Worm (Caenorhabditis elegans) whole organism, L3 larva: ENCODE results near the gene raga-1.

Experiments used
- R02D3.7 ChIP-seq: fragments of 150-350 bp; optimal IDR thresholded peaks from 2 replicates; lab custom pipeline; 2014; ENCODE audit warnings: missing biosample characterization, missing genetic modification characterization
- ZK546.5 ChIP-seq: sonication (generic microtip); optimal IDR thresholded peaks from 2 replicates; lab custom pipeline; 2017; ENCODE audit warnings: missing biosample characterization, missing genetic modification characterization
- aly-2 ChIP-seq: fragments of 150-350 bp; optimal IDR thresholded peaks from 2 replicates; lab custom pipeline; 2014; ENCODE audit warnings: missing biosample characterization, missing genetic modification characterization
- ama-1 ChIP-seq: fragments of 150-350 bp; optimal IDR thresholded peaks from 2 replicates; lab custom pipeline; 2018
- ceh-16 ChIP-seq: sonication (generic microtip); optimal IDR thresholded peaks from 2 replicates; lab custom pipeline; 2017; ENCODE audit warnings: missing biosample characterization, missing genetic modification characterization
- ceh-28 ChIP-seq: fragments of 150-350 bp; optimal IDR thresholded peaks from 2 replicates; lab custom pipeline; 2014; ENCODE audit warnings: missing biosample characterization, missing genetic modification reagents, missing genetic modification characterization
- ceh-82 ChIP-seq: fragments of 150-350 bp; optimal IDR thresholded peaks from 2 replicates; lab custom pipeline; 2014; ENCODE audit warnings: missing biosample characterization, missing genetic modification characterization
- ceh-9 ChIP-seq: sonication (generic microtip); optimal IDR thresholded peaks from 2 replicates; lab custom pipeline; 2018; ENCODE audit warnings: missing biosample characterization, missing genetic modification characterization
- daf-12 ChIP-seq: fragments of 150-350 bp; optimal IDR thresholded peaks from 2 replicates; lab custom pipeline; 2014; ENCODE audit warnings: missing biosample characterization, missing genetic modification reagents, missing genetic modification characterization
- egl-5 ChIP-seq: fragments of 150-350 bp; optimal IDR thresholded peaks from 2 replicates; lab custom pipeline; 2017; ENCODE audit warnings: missing biosample characterization, missing genetic modification reagents, missing genetic modification characterization, inconsistent platforms
- elt-1 ChIP-seq: fragments of 150-350 bp; optimal IDR thresholded peaks from 2 replicates; lab custom pipeline; 2014; ENCODE audit warnings: missing biosample characterization, missing genetic modification characterization
- elt-2 ChIP-seq: sonication (generic microtip); optimal IDR thresholded peaks from 2 replicates; lab custom pipeline; 2016; ENCODE audit warnings: missing genetic modification reagents, mild to moderate bottlenecking, missing genetic modification characterization, missing compliant biosample characterization
- elt-3 ChIP-seq, 3 experiments: fragments of 150-350 bp in 1 of 3; sonication (generic microtip) in 2 of 3; optimal IDR thresholded peaks; 2 replicates in 2 of 3; 4 replicates in 1 of 3; lab custom pipeline; 2014 to 2017; ENCODE audit warnings: missing biosample characterization in 3 of 3, missing genetic modification characterization in 3 of 3
- eor-1 ChIP-seq, 2 experiments: fragments of 150-350 bp; optimal IDR thresholded peaks; 2 replicates each; lab custom pipeline; 2014 to 2018; ENCODE audit warnings: missing biosample characterization in 2 of 2, missing genetic modification characterization in 2 of 2
- fkh-10 ChIP-seq: sonication (generic microtip); optimal IDR thresholded peaks from 2 replicates; lab custom pipeline; 2017; ENCODE audit warnings: missing biosample characterization, missing genetic modification reagents, missing genetic modification characterization
- fkh-2 ChIP-seq: fragments of 150-350 bp; optimal IDR thresholded peaks from 2 replicates; lab custom pipeline; 2014; ENCODE audit warnings: missing biosample characterization, missing genetic modification reagents, missing genetic modification characterization
- hmg-11 ChIP-seq: sonication (generic microtip); optimal IDR thresholded peaks from 2 replicates; lab custom pipeline; 2016; ENCODE audit warnings: missing genetic modification characterization, missing compliant biosample characterization
- jun-1 ChIP-seq: fragments of 150-350 bp; optimal IDR thresholded peaks from 2 replicates; lab custom pipeline; 2014; ENCODE audit warnings: missing biosample characterization, missing genetic modification reagents, missing genetic modification characterization
- lin-15B ChIP-seq: fragments of 150-350 bp; optimal IDR thresholded peaks from 2 replicates; lab custom pipeline; 2014; ENCODE audit warnings: missing biosample characterization, missing genetic modification characterization
- lin-39 ChIP-seq: fragments of 150-350 bp; optimal IDR thresholded peaks from 2 replicates; lab custom pipeline; 2018; ENCODE audit warnings: missing biosample characterization, missing genetic modification reagents, missing genetic modification characterization
- lsy-12 ChIP-seq: sonication (generic microtip); optimal IDR thresholded peaks from 2 replicates; lab custom pipeline; 2016; ENCODE audit warnings: mild to moderate bottlenecking, missing genetic modification characterization, missing compliant biosample characterization
- mdl-1 ChIP-seq: fragments of 150-350 bp; optimal IDR thresholded peaks from 2 replicates; lab custom pipeline; 2014; ENCODE audit warnings: missing biosample characterization, missing genetic modification characterization
- nfya-1 ChIP-seq: sonication (generic microtip); optimal IDR thresholded peaks from 2 replicates; lab custom pipeline; 2017; ENCODE audit warnings: missing genetic modification characterization, mild to moderate bottlenecking, missing compliant biosample characterization, antibody characterized with exemption, moderate library complexity; ENCODE audit not compliant: insufficient read depth
- nhr-11 ChIP-seq: fragments of 150-350 bp; optimal IDR thresholded peaks from 2 replicates; lab custom pipeline; 2014; ENCODE audit warnings: missing biosample characterization, missing genetic modification characterization
- nhr-12 ChIP-seq: fragments of 150-350 bp; optimal IDR thresholded peaks from 2 replicates; lab custom pipeline; 2014; ENCODE audit warnings: missing biosample characterization, missing genetic modification characterization
- nhr-23 ChIP-seq: fragments of 150-350 bp; optimal IDR thresholded peaks from 2 replicates; lab custom pipeline; 2014; ENCODE audit warnings: missing biosample characterization, missing genetic modification reagents, missing genetic modification characterization
- nhr-25 ChIP-seq: sonication (generic microtip); optimal IDR thresholded peaks from 2 replicates; lab custom pipeline; 2017; ENCODE audit warnings: missing biosample characterization, missing genetic modification characterization
- nhr-43 ChIP-seq: sonication (generic microtip); optimal IDR thresholded peaks from 2 replicates; lab custom pipeline; 2016; ENCODE audit warnings: mild to moderate bottlenecking, missing genetic modification characterization, missing compliant biosample characterization; ENCODE audit not compliant: poor library complexity, severe bottlenecking
- nhr-76 ChIP-seq: fragments of 150-350 bp; sonication (generic microtip); optimal IDR thresholded peaks from 5 replicates; lab custom pipeline; 2014; ENCODE audit warnings: missing biosample characterization, missing genetic modification characterization
- nhr-77 ChIP-seq: fragments of 150-350 bp; optimal IDR thresholded peaks from 2 replicates; lab custom pipeline; 2014; ENCODE audit warnings: missing biosample characterization, missing genetic modification characterization
- pha-4 ChIP-seq: fragments of 150-350 bp; optimal IDR thresholded peaks from 2 replicates; lab custom pipeline; 2014; ENCODE audit warnings: missing biosample characterization, missing genetic modification reagents, missing genetic modification characterization
- pqm-1 ChIP-seq: fragments of 150-350 bp; optimal IDR thresholded peaks from 2 replicates; lab custom pipeline; 2017; ENCODE audit warnings: missing biosample characterization, missing genetic modification characterization, inconsistent platforms
- skn-1 ChIP-seq: fragments of 150-350 bp; optimal IDR thresholded peaks from 2 replicates; lab custom pipeline; 2014; ENCODE audit warnings: missing biosample characterization, missing genetic modification characterization
- snpc-4 ChIP-seq: fragments of 150-350 bp; optimal IDR thresholded peaks from 2 replicates; lab custom pipeline; 2014; ENCODE audit warnings: missing biosample characterization, missing genetic modification characterization
- tbx-2 ChIP-seq: sonication (generic microtip); optimal IDR thresholded peaks from 2 replicates; lab custom pipeline; 2016; ENCODE audit warnings: mild to moderate bottlenecking, missing genetic modification characterization, missing compliant biosample characterization
- unc-39 ChIP-seq: sonication (generic microtip); optimal IDR thresholded peaks from 4 replicates; lab custom pipeline; 2017; ENCODE audit warnings: missing biosample characterization, missing genetic modification characterization
- unc-62 ChIP-seq: fragments of 150-350 bp; sonication (generic microtip); optimal IDR thresholded peaks from 4 replicates; lab custom pipeline; 2014; ENCODE audit warnings: missing biosample characterization, missing genetic modification reagents, missing genetic modification characterization
- zag-1 ChIP-seq: fragments of 150-350 bp; optimal IDR thresholded peaks from 2 replicates; lab custom pipeline; 2014; ENCODE audit warnings: missing biosample characterization, missing genetic modification characterization
- ztf-4 ChIP-seq: fragments of 150-350 bp; optimal IDR thresholded peaks from 2 replicates; lab custom pipeline; 2014; ENCODE audit warnings: missing biosample characterization, missing genetic modification characterization

The raga-1 gene

DNA sequence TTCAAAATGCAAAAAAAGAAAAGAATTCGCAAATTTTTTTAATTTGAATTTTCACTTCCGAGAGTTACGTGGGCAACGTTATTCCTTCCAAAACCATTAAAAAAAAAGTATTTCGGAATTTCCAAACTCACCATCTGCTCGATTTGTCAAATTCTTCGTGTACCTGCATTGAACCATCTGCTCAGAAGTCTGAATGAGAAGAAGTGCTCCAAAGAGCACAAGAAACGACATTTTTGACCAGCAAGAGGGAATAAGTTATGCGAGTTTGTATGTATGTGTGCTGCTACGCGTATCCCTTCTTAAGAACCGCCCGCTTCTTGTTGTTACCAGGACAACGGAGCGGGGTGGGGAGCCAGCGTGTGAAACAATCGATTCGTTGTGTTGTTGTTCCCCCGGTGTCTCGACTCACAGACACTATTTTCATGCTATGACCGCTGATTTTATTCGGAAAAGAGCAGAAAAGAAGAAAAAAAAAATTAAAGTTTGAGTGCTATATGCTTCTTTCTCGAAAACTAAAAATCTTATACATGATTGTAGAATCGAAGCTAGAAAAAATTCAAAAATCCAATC is 42.2 kb downstream of the raga-1 start, which contains the start of gene lgc-20:
Gene lgc-20, minus strand, starts transcription at position 311 of the 570 bp plus-strand sequence.
- TF ChIP-seq nhr-77 (tag; lab: Kevin White, UChicago) = no peak
- no peak for TF ChIP-seq nhr-11 (tag; lab: Kevin White, UChicago)
- no peak for TF ChIP-seq nhr-12 (tag; lab: Kevin White, UChicago)
- TF ChIP-seq fkh-10 (GFP tag; lab: Kevin White, UChicago) = no peak
- TF ChIP-seq ceh-82 = no peak
- TF ChIP-seq elt-2 (tag; lab: Kevin White, UChicago) = no peak
- no peak for TF ChIP-seq ceh-9

DNA sequence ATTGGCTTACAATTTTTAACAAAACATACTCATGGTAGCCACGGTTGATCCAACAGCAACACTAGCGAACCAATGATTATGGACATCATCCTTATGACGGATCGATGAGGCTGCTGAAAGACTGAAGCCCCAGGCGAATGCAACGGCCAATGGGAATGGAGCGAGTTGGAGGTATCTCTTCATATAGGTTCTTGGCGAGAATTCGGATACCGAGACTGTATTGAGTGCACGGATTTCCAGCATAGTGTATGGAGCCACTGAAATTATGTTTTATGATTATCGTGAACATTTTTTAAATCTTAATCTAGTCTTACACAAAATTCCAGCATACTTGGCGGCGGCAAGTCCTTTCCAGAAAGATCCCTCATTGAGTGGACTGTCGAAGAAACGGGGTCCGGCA is 43.4 kb downstream of the raga-1 start:
- TF ChIP-seq aly-2 (tag; lab: Kevin White, UChicago) = no peak
- no peak for TF ChIP-seq fkh-2 (tag; lab: Kevin White, UChicago)
- no peak for TF ChIP-seq snpc-4
- TF ChIP-seq mdl-1 (tag; lab: Kevin White, UChicago) = no peak

ce11 chrII:11345570-11346029 is 44.4 kb downstream of the raga-1 start, which contains the start of gene nduf-11:
TSS of gene nduf-11 (minus strand) at chrII:11345620.
- peak; percentile 37 for TF ChIP-seq jun-1 (tag; lab: Kevin White, UChicago)
- TF ChIP-seq lin-15B (tag; lab: Kevin White, UChicago) = peak; percentile 89
- TF ChIP-seq tbx-2 (tag; lab: Kevin White, UChicago) = peak; percentile 69
- TF ChIP-seq egl-5 (tag; lab: Kevin White, UChicago) = peak; percentile 36
- no peak for TF ChIP-seq eor-1 (tag; optimal IDR thresholded peaks at IDR 0.05; lab: Kevin White, UChicago)
- TF ChIP-seq ama-1 = peak; percentile 84
- TF ChIP-seq nfya-1 (tag; lab: Kevin White, UChicago) = peak; percentile 89
- peak; percentile 82 for TF ChIP-seq R02D3.7
- TF ChIP-seq zag-1 (tag; lab: Kevin White, UChicago) = peak; percentile 17
- peak; percentile 93 for TF ChIP-seq pha-4 (tag; lab: Kevin White, UChicago)
- TF ChIP-seq ceh-16 = no peak
- TF ChIP-seq fkh-10 (GFP tag; lab: Kevin White, UChicago) = peak; percentile 26
- peak; percentile 32 for TF ChIP-seq unc-62 (GFP tag; lab: Kevin White, UChicago)
- TF ChIP-seq ZK546.5 = no peak
- TF ChIP-seq nhr-25 (tag; lab: Kevin White, UChicago) = peak; percentile 74
- no peak for TF ChIP-seq ztf-4 (tag; lab: Kevin White, UChicago)
- peak; percentile 67 for TF ChIP-seq ceh-28 (tag; lab: Kevin White, UChicago)
- peak; percentile 80 for TF ChIP-seq ceh-82
- no peak for TF ChIP-seq unc-39
- no peak for TF ChIP-seq elt-1 (tag; lab: Kevin White, UChicago)
- TF ChIP-seq pqm-1 (tag; lab: Kevin White, UChicago) = peak; percentile 50
- peak; percentile 84 for TF ChIP-seq skn-1 (tag; lab: Kevin White, UChicago)
- TF ChIP-seq nhr-43 (tag; lab: Kevin White, UChicago) = peak; percentile 84
- no peak for TF ChIP-seq nhr-76 (tag; lab: Kevin White, UChicago)
- no peak for TF ChIP-seq nhr-12 (tag; lab: Kevin White, UChicago)
- peak; percentile 61 for TF ChIP-seq lin-39 (tag; lab: Kevin White, UChicago)
- peak; percentile 93 for TF ChIP-seq nhr-23
- TF ChIP-seq elt-3 (tag; optimal IDR thresholded peaks at IDR 0.05; lab: Kevin White, UChicago) = peak in 1 of 3 experiments; percentile 14
- no peak for TF ChIP-seq daf-12 (tag; lab: Kevin White, UChicago)
- TF ChIP-seq lsy-12 (tag; lab: Kevin White, UChicago) = peak; percentile 71
- peak; percentile 75 for TF ChIP-seq nhr-77 (tag; lab: Kevin White, UChicago)
- TF ChIP-seq snpc-4 = peak; percentile 86
- peak; percentile 55 for TF ChIP-seq elt-2 (tag; lab: Kevin White, UChicago)
- peak; percentile 70 for TF ChIP-seq hmg-11 (tag; lab: Kevin White, UChicago)
